Worm (Caenorhabditis elegans) whole organism, L2 larva: Measurements from ENCODE around the gene F56C9.3.
A peak's percentile ranks its signal among the peaks of the same experiment; 100 is the strongest.

Source experiments
- C34F6.9 ChIP-seq: fragments of 150-350 bp; optimal IDR thresholded peaks from 2 replicates; lab custom pipeline; 2014; ENCODE audit warnings: missing biosample characterization, missing genetic modification characterization
- F13H6.1 ChIP-seq: sonication (generic microtip); optimal IDR thresholded peaks from 2 replicates; lab custom pipeline; 2016; ENCODE audit warnings: missing genetic modification characterization, missing compliant biosample characterization
- R02D3.7 ChIP-seq: fragments of 150-350 bp; optimal IDR thresholded peaks from 2 replicates; lab custom pipeline; 2014; ENCODE audit warnings: missing biosample characterization, missing genetic modification characterization
- Y55F3AM.14 ChIP-seq: fragments of 200-800 bp; sonication (Bioruptor generic); optimal IDR thresholded peaks from 2 replicates; lab custom pipeline; 2018; ENCODE audit warnings: mild to moderate bottlenecking, missing genetic modification characterization, missing compliant biosample characterization
- ZK546.5 ChIP-seq: sonication (generic microtip); optimal IDR thresholded peaks from 2 replicates; lab custom pipeline; 2017; ENCODE audit warnings: missing biosample characterization, missing genetic modification characterization
- alr-1 ChIP-seq: fragments of 150-350 bp; optimal IDR thresholded peaks from 2 replicates; lab custom pipeline; 2014; ENCODE audit warnings: missing biosample characterization, missing genetic modification characterization
- aly-2 ChIP-seq: fragments of 150-350 bp; optimal IDR thresholded peaks from 2 replicates; lab custom pipeline; 2014; ENCODE audit warnings: missing biosample characterization, missing genetic modification characterization
- ama-1 ChIP-seq: fragments of 150-350 bp; optimal IDR thresholded peaks from 2 replicates; lab custom pipeline; 2018; ENCODE audit warnings: inconsistent platforms
- blmp-1 ChIP-seq: sonication (generic microtip); optimal IDR thresholded peaks from 2 replicates; lab custom pipeline; 2017; ENCODE audit warnings: missing genetic modification characterization, mild to moderate bottlenecking, missing compliant biosample characterization, antibody characterized with exemption, moderate library complexity; ENCODE audit not compliant: insufficient read depth
- ceh-16 ChIP-seq: fragments of 150-350 bp; optimal IDR thresholded peaks from 2 replicates; lab custom pipeline; 2014; ENCODE audit warnings: missing biosample characterization, missing genetic modification characterization
- ceh-82 ChIP-seq: fragments of 150-350 bp; optimal IDR thresholded peaks from 2 replicates; lab custom pipeline; 2014; ENCODE audit warnings: missing biosample characterization, missing genetic modification characterization
- crh-2 ChIP-seq: sonication (generic microtip); optimal IDR thresholded peaks from 2 replicates; lab custom pipeline; 2017; ENCODE audit warnings: missing biosample characterization, missing genetic modification characterization
- dmd-4 ChIP-seq: sonication (generic microtip); optimal IDR thresholded peaks from 2 replicates; lab custom pipeline; 2017; ENCODE audit warnings: missing biosample characterization, missing genetic modification characterization
- egl-27 ChIP-seq: sonication (generic microtip); optimal IDR thresholded peaks from 3 replicates; lab custom pipeline; 2017; ENCODE audit warnings: missing biosample characterization, missing genetic modification reagents, missing genetic modification characterization
- elt-1 ChIP-seq: fragments of 150-350 bp; optimal IDR thresholded peaks from 2 replicates; lab custom pipeline; 2014; ENCODE audit warnings: missing biosample characterization, missing genetic modification characterization
- elt-3 ChIP-seq: sonication (generic microtip); optimal IDR thresholded peaks from 2 replicates; lab custom pipeline; 2017; ENCODE audit warnings: missing biosample characterization, missing genetic modification characterization
- fos-1 ChIP-seq: fragments of 150-350 bp; optimal IDR thresholded peaks from 2 replicates; lab custom pipeline; 2014; ENCODE audit warnings: missing biosample characterization, missing genetic modification characterization
- gmeb-1 ChIP-seq: fragments of 150-350 bp; optimal IDR thresholded peaks from 2 replicates; lab custom pipeline; 2014; ENCODE audit warnings: missing biosample characterization, missing genetic modification characterization
- lin-11 ChIP-seq: fragments of 150-350 bp; sonication (generic microtip); optimal IDR thresholded peaks from 2 replicates; lab custom pipeline; 2014; ENCODE audit warnings: missing biosample characterization, missing genetic modification characterization, inconsistent platforms, mixed read lengths
- lin-13 ChIP-seq: fragments of 150-350 bp; optimal IDR thresholded peaks from 2 replicates; lab custom pipeline; 2014; ENCODE audit warnings: missing biosample characterization, missing genetic modification reagents, missing genetic modification characterization
- lin-39 ChIP-seq: fragments of 150-350 bp; optimal IDR thresholded peaks from 2 replicates; lab custom pipeline; 2014; ENCODE audit warnings: missing biosample characterization, missing genetic modification reagents, missing genetic modification characterization
- lsy-2 ChIP-seq, 2 experiments: fragments of 150-350 bp in 1 of 2; sonication (generic microtip) in 1 of 2; optimal IDR thresholded peaks; 2 replicates each; lab custom pipeline; 2014 to 2017; ENCODE audit warnings: missing biosample characterization in 2 of 2, missing genetic modification characterization in 2 of 2
- mab-5 ChIP-seq: fragments of 150-350 bp; optimal IDR thresholded peaks from 2 replicates; lab custom pipeline; 2014; ENCODE audit warnings: missing biosample characterization, missing genetic modification characterization
- mbf-1 ChIP-seq: sonication (generic microtip); optimal IDR thresholded peaks from 2 replicates; lab custom pipeline; 2017; ENCODE audit warnings: missing biosample characterization, missing genetic modification characterization
- mdl-1 ChIP-seq, 2 experiments: fragments of 150-350 bp in 1 of 2; sonication (generic microtip) in 1 of 2; optimal IDR thresholded peaks; 2 replicates each; lab custom pipeline; 2017; ENCODE audit warnings: missing biosample characterization in 2 of 2, missing genetic modification characterization in 2 of 2
- nhr-10 ChIP-seq: sonication (generic microtip); optimal IDR thresholded peaks from 2 replicates; lab custom pipeline; 2017; ENCODE audit warnings: missing biosample characterization, missing genetic modification characterization
- nhr-11 ChIP-seq: fragments of 150-350 bp; optimal IDR thresholded peaks from 2 replicates; lab custom pipeline; 2014; ENCODE audit warnings: missing biosample characterization, missing genetic modification characterization
- nhr-12 ChIP-seq: fragments of 150-350 bp; optimal IDR thresholded peaks from 2 replicates; lab custom pipeline; 2014; ENCODE audit warnings: missing biosample characterization, missing genetic modification characterization
- nhr-129 ChIP-seq: fragments of 150-350 bp; optimal IDR thresholded peaks from 2 replicates; lab custom pipeline; 2014; ENCODE audit warnings: missing biosample characterization, missing genetic modification characterization
- nhr-21 ChIP-seq: fragments of 150-350 bp; optimal IDR thresholded peaks from 2 replicates; lab custom pipeline; 2014; ENCODE audit warnings: missing biosample characterization, missing genetic modification characterization
- nhr-23 ChIP-seq: fragments of 150-350 bp; optimal IDR thresholded peaks from 2 replicates; lab custom pipeline; 2014; ENCODE audit warnings: missing biosample characterization, missing genetic modification reagents, missing genetic modification characterization
- nhr-237 ChIP-seq: fragments of 150-350 bp; optimal IDR thresholded peaks from 2 replicates; lab custom pipeline; 2014; ENCODE audit warnings: missing biosample characterization, missing genetic modification characterization
- nhr-25 ChIP-seq: fragments of 150-350 bp; sonication (generic microtip); optimal IDR thresholded peaks from 3 replicates; lab custom pipeline; 2014; ENCODE audit warnings: missing biosample characterization, missing genetic modification characterization
- nhr-6 ChIP-seq: fragments of 150-350 bp; optimal IDR thresholded peaks from 2 replicates; lab custom pipeline; 2014; ENCODE audit warnings: missing biosample characterization, missing genetic modification characterization
- peb-1 ChIP-seq: fragments of 150-350 bp; optimal IDR thresholded peaks from 2 replicates; lab custom pipeline; 2014; ENCODE audit warnings: missing biosample characterization, missing genetic modification characterization
- sem-4 ChIP-seq: fragments of 150-350 bp; optimal IDR thresholded peaks from 2 replicates; lab custom pipeline; 2014; ENCODE audit warnings: missing biosample characterization, missing genetic modification reagents, missing genetic modification characterization
- skn-1 ChIP-seq: sonication (generic microtip); optimal IDR thresholded peaks from 2 replicates; lab custom pipeline; 2017; ENCODE audit warnings: missing biosample characterization, missing genetic modification characterization
- sma-3 ChIP-seq: sonication (generic microtip); optimal IDR thresholded peaks from 2 replicates; lab custom pipeline; 2016; ENCODE audit warnings: missing genetic modification reagents, missing genetic modification characterization, missing compliant biosample characterization
- sma-9 ChIP-seq, 2 experiments: fragments of 150-350 bp in 1 of 2; sonication (generic microtip) in 1 of 2; optimal IDR thresholded peaks; 2 replicates each; lab custom pipeline; 2014 to 2016; ENCODE audit warnings: missing genetic modification characterization in 2 of 2, mild to moderate bottlenecking in 1 of 2, missing biosample characterization in 1 of 2, missing compliant biosample characterization in 1 of 2, missing genetic modification reagents in 1 of 2, moderate library complexity in 1 of 2
- snpc-4 ChIP-seq: fragments of 150-350 bp; optimal IDR thresholded peaks from 2 replicates; lab custom pipeline; 2014; ENCODE audit warnings: missing biosample characterization, missing genetic modification characterization
- unc-39 ChIP-seq: fragments of 150-350 bp; optimal IDR thresholded peaks from 2 replicates; lab custom pipeline; 2014; ENCODE audit warnings: missing biosample characterization, missing genetic modification characterization
- unc-55 ChIP-seq: fragments of 150-350 bp; sonication (generic microtip); optimal IDR thresholded peaks from 3 replicates; lab custom pipeline; 2014; ENCODE audit warnings: missing biosample characterization, missing genetic modification reagents, missing genetic modification characterization
- unc-62 ChIP-seq: fragments of 150-350 bp; optimal IDR thresholded peaks from 2 replicates; lab custom pipeline; 2014; ENCODE audit warnings: missing biosample characterization, missing genetic modification reagents, missing genetic modification characterization
- zag-1 ChIP-seq: fragments of 150-350 bp; optimal IDR thresholded peaks from 2 replicates; lab custom pipeline; 2014; ENCODE audit warnings: missing biosample characterization, missing genetic modification characterization
- ztf-1 ChIP-seq: fragments of 200-800 bp; sonication (Bioruptor generic); conservative IDR thresholded peaks from 2 replicates; pipeline ENCODE4 v1.3.6; 2022; ENCODE audit warnings: missing genetic modification characterization, missing compliant biosample characterization
- ztf-11 ChIP-seq: sonication (generic microtip); optimal IDR thresholded peaks from 2 replicates; lab custom pipeline; 2017; ENCODE audit warnings: missing biosample characterization, missing genetic modification characterization
- ztf-4 ChIP-seq: fragments of 150-350 bp; optimal IDR thresholded peaks from 2 replicates; lab custom pipeline; 2014; ENCODE audit warnings: missing biosample characterization, missing genetic modification characterization

Gene F56C9.3

ce11 chrIII:7290462-7290861 lies 20.6 kb upstream of the F56C9.3 start, which contains the start of gene algn-11:
TSS of gene algn-11 (minus strand) at chrIII:7290562.
- TF ChIP-seq blmp-1 (tag; lab: Kevin White, UChicago) (no peak), sma-9 (GFP tag; optimal IDR thresholded peaks at IDR 0.05; lab: Kevin White, UChicago) (no peak), sma-9 (tag; optimal IDR thresholded peaks at IDR 0.05; lab: Kevin White, UChicago) (no peak), nhr-6 (tag; lab: Kevin White, UChicago) (no peak), mbf-1 (no peak), snpc-4 (tag; lab: Kevin White, UChicago) (no peak), nhr-25 (tag; lab: Kevin White, UChicago) (no peak), dmd-4 (tag; lab: Kevin White, UChicago) (no peak), mdl-1 (tag; optimal IDR thresholded peaks at IDR 0.05; lab: Kevin White, UChicago) (no peak), nhr-237 (tag; lab: Kevin White, UChicago) (no peak), sma-3 (GFP tag; lab: Kevin White, UChicago) (no peak), F13H6.1 (tag; lab: Kevin White, UChicago) (no peak), ceh-82 (tag; lab: Kevin White, UChicago) (no peak), C34F6.9 (tag; lab: Kevin White, UChicago) (no peak), ztf-11 (tag; lab: Kevin White, UChicago) (no peak)
- TF ChIP-seq, all 48 proteins: peak for 0

- no peak for TF ChIP-seq lin-11 (tag; lab: Kevin White, UChicago)
- no peak for TF ChIP-seq lin-39 (tag; lab: Kevin White, UChicago)
- peak; percentile 26 for TF ChIP-seq C34F6.9 (tag; lab: Kevin White, UChicago)
- TF ChIP-seq gmeb-1 = no peak
- peak; percentile 20 for TF ChIP-seq unc-55 (GFP tag; lab: Kevin White, UChicago)
- no peak for TF ChIP-seq nhr-6 (tag; lab: Kevin White, UChicago)
- no peak for TF ChIP-seq Y55F3AM.14
- TF ChIP-seq lsy-2 (tag; optimal IDR thresholded peaks at IDR 0.05; lab: Kevin White, UChicago) = peak in 1 of 2 experiments; percentile 34
- TF ChIP-seq ama-1 (lab: Kevin White, UChicago) = no peak
- TF ChIP-seq crh-2 = peak; percentile 34
These were observed 19.9 kb upstream of the F56C9.3 start for ce11 chrIII:7291216-7291615.

ce11 chrIII:7292569-7292968 lies 18.5 kb upstream of the F56C9.3 start:
- TF ChIP-seq nhr-11 = no peak
- TF ChIP-seq nhr-129 (tag; lab: Kevin White, UChicago) = peak; percentile 35
- TF ChIP-seq Y55F3AM.14 = no peak
- no peak for TF ChIP-seq peb-1 (tag; lab: Kevin White, UChicago)
- TF ChIP-seq blmp-1 (tag; lab: Kevin White, UChicago) = peak; percentile 88
- no peak for TF ChIP-seq nhr-12 (tag; lab: Kevin White, UChicago)
- no peak for TF ChIP-seq nhr-21 (tag; lab: Kevin White, UChicago)
- TF ChIP-seq ZK546.5 (tag; lab: Kevin White, UChicago) = no peak
- no peak for TF ChIP-seq skn-1
- no peak for TF ChIP-seq mbf-1
- TF ChIP-seq snpc-4 (tag; lab: Kevin White, UChicago) = no peak
- no peak for TF ChIP-seq ceh-82 (tag; lab: Kevin White, UChicago)
- no peak for TF ChIP-seq elt-3
- no peak for TF ChIP-seq ceh-16 (tag; lab: Kevin White, UChicago)
- no peak for TF ChIP-seq unc-62 (GFP tag; lab: Kevin White, UChicago)
- peak; percentile 35 for TF ChIP-seq fos-1 (tag; lab: Kevin White, UChicago)
- TF ChIP-seq lin-11 (tag; lab: Kevin White, UChicago) = no peak
- TF ChIP-seq egl-27 (tag; lab: Kevin White, UChicago) = no peak
- no peak for TF ChIP-seq ztf-4 (tag; lab: Kevin White, UChicago)
- TF ChIP-seq lin-13 (GFP tag; lab: Kevin White, UChicago) = no peak
- TF ChIP-seq dmd-4 (tag; lab: Kevin White, UChicago) = no peak
- TF ChIP-seq gmeb-1 = no peak
- TF ChIP-seq unc-39 (tag; lab: Kevin White, UChicago) = no peak
- TF ChIP-seq sma-9 (GFP tag; optimal IDR thresholded peaks at IDR 0.05; lab: Kevin White, UChicago) = no peak
- TF ChIP-seq sma-9 (tag; optimal IDR thresholded peaks at IDR 0.05; lab: Kevin White, UChicago) = no peak
- no peak for TF ChIP-seq ztf-11 (tag; lab: Kevin White, UChicago)
- peak; percentile 35 for TF ChIP-seq crh-2
- no peak for TF ChIP-seq elt-1
- no peak for TF ChIP-seq R02D3.7 (tag; lab: Kevin White, UChicago)
- TF ChIP-seq ama-1 (lab: Kevin White, UChicago) = no peak
- TF ChIP-seq lin-39 (tag; lab: Kevin White, UChicago) = no peak
- no peak for TF ChIP-seq sem-4
- TF ChIP-seq ztf-1 (GFP tag; lab: Robert Waterston, UW) = no peak
- TF ChIP-seq mab-5 = no peak
- TF ChIP-seq nhr-10 (tag; lab: Kevin White, UChicago) = no peak
- TF ChIP-seq aly-2 (tag; lab: Kevin White, UChicago) = no peak
- no peak for TF ChIP-seq F13H6.1 (tag; lab: Kevin White, UChicago)
- no peak for TF ChIP-seq sma-3 (GFP tag; lab: Kevin White, UChicago)
- peak; percentile 4 for TF ChIP-seq unc-55 (GFP tag; lab: Kevin White, UChicago)
- no peak for TF ChIP-seq nhr-6 (tag; lab: Kevin White, UChicago)
- no peak for TF ChIP-seq zag-1
- no peak for TF ChIP-seq alr-1
- TF ChIP-seq nhr-25 (tag; lab: Kevin White, UChicago) = peak; percentile 33
- TF ChIP-seq C34F6.9 (tag; lab: Kevin White, UChicago) = peak; percentile 56
- TF ChIP-seq nhr-23 (tag; lab: Kevin White, UChicago) = no peak
